Worm (Caenorhabditis elegans) whole organism, young adult: ENCODE data around the gene Y75B8A.34.
A peak's percentile ranks its signal among the peaks of the same experiment; 100 is the strongest.

Experiments used
- B0336.3 ChIP-seq: fragments of 200-800 bp; sonication (Bioruptor generic); IDR thresholded peaks from 2 replicates; pipeline ENCODE4 v1.3.6; 2022; ENCODE audit warnings: missing genetic modification characterization, missing compliant biosample characterization
- C06A6.2 ChIP-seq: fragments of 200-800 bp; sonication (Bioruptor generic); conservative IDR thresholded peaks from 2 replicates; pipeline ENCODE4 v1.3.6; 2022; ENCODE audit warnings: missing genetic modification characterization, missing compliant biosample characterization
- F37B4.10 ChIP-seq: fragments of 200-800 bp; sonication (Bioruptor generic); IDR thresholded peaks from 2 replicates; pipeline ENCODE4 v1.3.6; 2022; ENCODE audit warnings: missing genetic modification characterization, missing compliant biosample characterization
- F52B5.7 ChIP-seq: sonication (generic microtip); optimal IDR thresholded peaks from 2 replicates; lab custom pipeline; 2016; ENCODE audit warnings: mild to moderate bottlenecking, missing genetic modification characterization, missing compliant biosample characterization
- F55B11.4 ChIP-seq: sonication (generic microtip); optimal IDR thresholded peaks from 2 replicates; lab custom pipeline; 2016; ENCODE audit warnings: missing compliant biosample characterization, missing genetic modification characterization, borderline replicate concordance; ENCODE audit not compliant: insufficient read depth
- T07F8.4 ChIP-seq: sonication (generic microtip); optimal IDR thresholded peaks from 2 replicates; lab custom pipeline; 2016; ENCODE audit warnings: mild to moderate bottlenecking, missing genetic modification characterization, moderate library complexity, missing compliant biosample characterization
- Y53G8AR.9 ChIP-seq: fragments of 200-800 bp; sonication (Bioruptor generic); conservative IDR thresholded peaks from 2 replicates; pipeline ENCODE4 v1.3.6; 2022; ENCODE audit warnings: missing genetic modification reagents, missing genetic modification characterization, missing compliant biosample characterization
- atf-7 ChIP-seq: sonication (generic microtip); optimal IDR thresholded peaks from 2 replicates; lab custom pipeline; 2017; ENCODE audit warnings: mild to moderate bottlenecking, missing genetic modification characterization, missing compliant biosample characterization
- cebp-1 ChIP-seq, 2 experiments: fragments of 200-800 bp in 1 of 2; sonication (Bioruptor generic) in 1 of 2; sonication (generic microtip) in 1 of 2; IDR thresholded peaks in 1 of 2; optimal IDR thresholded peaks in 1 of 2; 2 replicates each; pipeline versions ENCODE4 v1.3.6 to Lab custom; 2017 to 2022; ENCODE audit warnings: missing compliant biosample characterization in 2 of 2, missing genetic modification characterization in 2 of 2, mild to moderate bottlenecking in 1 of 2, missing genetic modification reagents in 1 of 2, moderate library complexity in 1 of 2
- ceh-40 ChIP-seq: fragments of 200-800 bp; sonication (Bioruptor generic); IDR thresholded peaks from 2 replicates; pipeline ENCODE4 v1.3.6; 2022; ENCODE audit warnings: missing genetic modification characterization, missing compliant biosample characterization
- die-1 ChIP-seq: sonication (generic microtip); optimal IDR thresholded peaks from 2 replicates; lab custom pipeline; 2016; ENCODE audit warnings: missing genotype, mild to moderate bottlenecking, missing genetic modification characterization, missing compliant biosample characterization
- dox-1 ChIP-seq: fragments of 200-800 bp; sonication (Bioruptor generic); IDR thresholded peaks from 2 replicates; pipeline ENCODE4 v1.3.6; 2022; ENCODE audit warnings: missing genetic modification reagents, missing genetic modification characterization, missing compliant biosample characterization
- dpff-1 ChIP-seq: sonication (generic microtip); optimal IDR thresholded peaks from 2 replicates; lab custom pipeline; 2017; ENCODE audit warnings: mild to moderate bottlenecking, missing genetic modification characterization, missing compliant biosample characterization
- dpl-1 ChIP-seq: fragments of 150-350 bp; optimal IDR thresholded peaks from 2 replicates; lab custom pipeline; 2014; ENCODE audit warnings: missing biosample characterization, missing genetic modification reagents, missing genetic modification characterization
- egl-18 ChIP-seq: fragments of 200-800 bp; sonication (Bioruptor generic); IDR thresholded peaks from 2 replicates; pipeline ENCODE4 v1.3.6; 2022; ENCODE audit warnings: missing genetic modification reagents, missing genetic modification characterization, missing compliant biosample characterization
- egl-44 ChIP-seq: fragments of 200-800 bp; sonication (Bioruptor generic); IDR thresholded peaks from 2 replicates; pipeline ENCODE4 v1.3.6; 2022; ENCODE audit warnings: missing genetic modification reagents, missing genetic modification characterization, missing compliant biosample characterization
- egrh-3 ChIP-seq: fragments of 200-800 bp; sonication (Bioruptor generic); IDR thresholded peaks from 2 replicates; pipeline ENCODE4 v1.3.6; 2022; ENCODE audit warnings: missing genetic modification reagents, missing genetic modification characterization, missing compliant biosample characterization
- fkh-3 ChIP-seq: sonication (generic microtip); optimal IDR thresholded peaks from 2 replicates; lab custom pipeline; 2016; ENCODE audit warnings: mild to moderate bottlenecking, missing genetic modification characterization, missing compliant biosample characterization
- gei-17 ChIP-seq: fragments of 200-800 bp; sonication (Bioruptor generic); optimal IDR thresholded peaks from 2 replicates; lab custom pipeline; 2018; ENCODE audit warnings: mild to moderate bottlenecking, missing genetic modification characterization, missing compliant biosample characterization
- him-1 ChIP-seq: sonication (generic microtip); optimal IDR thresholded peaks from 2 replicates; lab custom pipeline; 2016; ENCODE audit warnings: missing genotype, missing genetic modification reagents, missing genetic modification characterization, missing compliant biosample characterization
- hlh-12 ChIP-seq: sonication (generic microtip); optimal IDR thresholded peaks from 2 replicates; lab custom pipeline; 2016; ENCODE audit warnings: missing genetic modification characterization, missing compliant biosample characterization
- hmg-1.2 ChIP-seq: fragments of 200-800 bp; sonication (Bioruptor generic); IDR thresholded peaks from 2 replicates; pipeline ENCODE4 v1.3.6; 2022; ENCODE audit warnings: missing genetic modification reagents, missing genetic modification characterization, missing compliant biosample characterization
- hmg-20 ChIP-seq: fragments of 200-800 bp; sonication (Bioruptor generic); IDR thresholded peaks from 2 replicates; pipeline ENCODE4 v1.3.6; 2022; ENCODE audit warnings: missing genetic modification reagents, missing genetic modification characterization, missing compliant biosample characterization
- hsf-1 ChIP-seq: fragments of 200-800 bp; sonication (Bioruptor generic); IDR thresholded peaks from 2 replicates; pipeline ENCODE4 v1.3.6; 2022; ENCODE audit warnings: missing genetic modification reagents, missing genetic modification characterization, missing compliant biosample characterization
- lin-35 ChIP-seq, 3 experiments: fragments of 150-350 bp in 2 of 3; sonication (generic microtip) in 1 of 3; optimal IDR thresholded peaks; 2 replicates each; lab custom pipeline; 2014 to 2018; ENCODE audit warnings: missing biosample characterization in 3 of 3, missing genetic modification characterization in 3 of 3, missing genetic modification reagents in 3 of 3
- madf-3 ChIP-seq: fragments of 200-800 bp; sonication (Bioruptor generic); IDR thresholded peaks from 2 replicates; pipeline ENCODE4 v1.3.6; 2022; ENCODE audit warnings: missing genetic modification reagents, missing genetic modification characterization, missing compliant biosample characterization
- madf-6 ChIP-seq: fragments of 200-800 bp; sonication (Bioruptor generic); IDR thresholded peaks from 2 replicates; pipeline ENCODE4 v1.3.6; 2022; ENCODE audit warnings: missing genetic modification reagents, missing genetic modification characterization, missing compliant biosample characterization
- mel-28 ChIP-seq: sonication (generic microtip); optimal IDR thresholded peaks from 2 replicates; lab custom pipeline; 2016; ENCODE audit warnings: borderline replicate concordance, mild to moderate bottlenecking, missing genetic modification characterization, missing compliant biosample characterization
- mxl-1 ChIP-seq: sonication (generic microtip); optimal IDR thresholded peaks from 2 replicates; lab custom pipeline; 2016; ENCODE audit warnings: missing genetic modification characterization, missing compliant biosample characterization
- nfyb-1 ChIP-seq: fragments of 200-800 bp; sonication (Bioruptor generic); IDR thresholded peaks from 2 replicates; pipeline ENCODE4 v1.3.6; 2022; ENCODE audit warnings: missing genetic modification reagents, missing genetic modification characterization, missing compliant biosample characterization
- pbrm-1 ChIP-seq: fragments of 200-800 bp; sonication (Bioruptor generic); IDR thresholded peaks from 2 replicates; pipeline ENCODE4 v1.3.6; 2022; ENCODE audit warnings: missing genetic modification reagents, missing genetic modification characterization, missing compliant biosample characterization
- pha-4 ChIP-seq: fragments of 150-350 bp; sonication (generic microtip); optimal IDR thresholded peaks from 2 replicates; lab custom pipeline; 2014; ENCODE audit warnings: missing biosample characterization, missing genetic modification reagents, missing genetic modification characterization
- repo-1 ChIP-seq: sonication (generic microtip); optimal IDR thresholded peaks from 2 replicates; lab custom pipeline; 2017; ENCODE audit warnings: mild to moderate bottlenecking, missing genetic modification characterization, missing compliant biosample characterization
- snpc-1.1 ChIP-seq: sonication (generic microtip); optimal IDR thresholded peaks from 2 replicates; lab custom pipeline; 2017; ENCODE audit warnings: missing genetic modification characterization, mild to moderate bottlenecking, missing compliant biosample characterization, antibody characterized with exemption, moderate library complexity, missing genotype, missing genetic modification reagents; ENCODE audit not compliant: insufficient read depth
- snpc-1.3 ChIP-seq: sonication (generic microtip); optimal IDR thresholded peaks from 2 replicates; lab custom pipeline; 2017; ENCODE audit warnings: missing genetic modification characterization, mild to moderate bottlenecking, missing compliant biosample characterization, antibody characterized with exemption, moderate library complexity, missing genotype, missing genetic modification reagents; ENCODE audit not compliant: insufficient read depth
- snpc-4 ChIP-seq, 5 experiments: fragments of 150-350 bp in 1 of 5; sonication (generic microtip) in 4 of 5; optimal IDR thresholded peaks; 2 replicates each; lab custom pipeline; 2014 to 2018; ENCODE audit warnings: missing genetic modification characterization in 5 of 5, missing biosample characterization in 3 of 5, antibody characterized with exemption in 2 of 5, mild to moderate bottlenecking in 2 of 5, missing compliant biosample characterization in 2 of 5, missing genotype in 2 of 5, moderate library complexity in 2 of 5, missing genetic modification reagents in 1 of 5
- somi-1 ChIP-seq: fragments of 200-800 bp; sonication (Bioruptor generic); optimal IDR thresholded peaks from 2 replicates; lab custom pipeline; 2018; ENCODE audit warnings: mild to moderate bottlenecking, missing genetic modification characterization, missing compliant biosample characterization
- unc-130 ChIP-seq: sonication (generic microtip); optimal IDR thresholded peaks from 2 replicates; lab custom pipeline; 2016; ENCODE audit warnings: missing genetic modification reagents, missing genetic modification characterization, missing compliant biosample characterization
- unc-62 ChIP-seq: fragments of 150-350 bp; optimal IDR thresholded peaks from 2 replicates; lab custom pipeline; 2014; ENCODE audit warnings: missing biosample characterization, missing genetic modification reagents, missing genetic modification characterization
- ztf-25 ChIP-seq: fragments of 200-800 bp; sonication (Bioruptor generic); IDR thresholded peaks from 2 replicates; pipeline ENCODE4 v1.3.6; 2022; ENCODE audit warnings: missing genetic modification reagents, missing genetic modification characterization, missing compliant biosample characterization
- ztf-3 ChIP-seq: fragments of 200-800 bp; sonication (Bioruptor generic); optimal IDR thresholded peaks from 2 replicates; lab custom pipeline; 2018; ENCODE audit warnings: mild to moderate bottlenecking, missing genetic modification characterization, missing compliant biosample characterization
- ztf-6 ChIP-seq: fragments of 200-800 bp; sonication (Bioruptor generic); IDR thresholded peaks from 2 replicates; pipeline ENCODE4 v1.3.6; 2022; ENCODE audit warnings: missing genetic modification reagents, missing genetic modification characterization, missing compliant biosample characterization

Gene Y75B8A.34

ce11 chrIII:12370011-12370506, 10.7 kb downstream of the Y75B8A.34 start, which contains the start of gene rpt-6 (continued):
- TF ChIP-seq nfyb-1 (0 out of 2 replicates have a peak, but pooled peaks have one; percentile 9), pbrm-1 (GFP tag; lab: Robert Waterston, UW) (0 out of 2 replicates have a peak, but pooled peaks have one; percentile 39), unc-62 (GFP tag; lab: Kevin White, UChicago) (no peak), atf-7 (tag; lab: Kevin White, UChicago) (no peak), dpl-1 (GFP tag; lab: Kevin White, UChicago) (no peak), lin-35 (GFP tag; optimal IDR thresholded peaks at IDR 0.05; lab: Kevin White, UChicago) (peak in 1 of 3 experiments; percentile 45), snpc-1.3 (tag; lab: Kevin White, UChicago) (peak; percentile 57), snpc-4 (GFP tag; optimal IDR thresholded peaks at IDR 0.05; lab: Kevin White, UChicago) (peak; percentile 5), snpc-4 (tag; optimal IDR thresholded peaks at IDR 0.05; lab: Kevin White, UChicago) (no peak), dpff-1 (tag; lab: Kevin White, UChicago) (no peak), repo-1 (tag; lab: Kevin White, UChicago) (no peak)
- TF ChIP-seq, all 124 proteins: peak for 17

- TF ChIP-seq somi-1 (GFP tag; lab: Kevin White, UChicago) (no peak), F52B5.7 (tag; lab: Kevin White, UChicago) (peak; percentile 31), egl-44 (GFP tag; lab: Robert Waterston, UW) (no peak), snpc-1.1 (no peak), T07F8.4 (tag; lab: Kevin White, UChicago) (no peak), egrh-3 (GFP tag; lab: Robert Waterston, UW) (0 out of 2 replicates have a peak, but pooled peaks have one; percentile 8), hlh-12 (no peak), hmg-1.2 (GFP tag; lab: Robert Waterston, UW) (no peak), dox-1 (GFP tag; lab: Robert Waterston, UW) (no peak), dpl-1 (GFP tag; lab: Kevin White, UChicago) (peak; percentile 1), ztf-25 (GFP tag; lab: Robert Waterston, UW) (0 out of 2 replicates have a peak, but pooled peaks have one; percentile 13), ztf-3 (GFP tag; lab: Kevin White, UChicago) (no peak), F37B4.10 (GFP tag; lab: Robert Waterston, UW) (0 out of 2 replicates have a peak, but pooled peaks have one; percentile 23), pha-4 (no peak), F55B11.4 (tag; lab: Kevin White, UChicago) (no peak), pbrm-1 (GFP tag; lab: Robert Waterston, UW) (peak; percentile 15; the same call in 1 of the 2 replicates), egl-18 (no peak), gei-17 (GFP tag; lab: Kevin White, UChicago) (no peak), mxl-1 (no peak), die-1 (tag; lab: Kevin White, UChicago) (peak; percentile 3), B0336.3 (GFP tag; lab: Robert Waterston, UW) (peak; percentile 53; the same call in 1 of the 2 replicates), him-1 (tag; lab: Kevin White, UChicago) (peak; percentile 48), unc-130 (GFP tag; lab: Kevin White, UChicago) (no peak), cebp-1 (GFP tag; IDR thresholded peaks at IDR 0.05; lab: Robert Waterston, UW) (no peak), cebp-1 (tag; optimal IDR thresholded peaks at IDR 0.05; lab: Kevin White, UChicago) (peak; percentile 20), C06A6.2 (GFP tag; lab: Robert Waterston, UW) (no peak), ceh-40 (no peak), hsf-1 (GFP tag; lab: Robert Waterston, UW) (peak; percentile 65), mel-28 (tag; lab: Kevin White, UChicago) (no peak), madf-3 (GFP tag; lab: Robert Waterston, UW) (peak; percentile 76), fkh-3 (tag; lab: Kevin White, UChicago) (peak; percentile 65), Y53G8AR.9 (GFP tag; lab: Robert Waterston, UW) (peak; percentile 43; the same call in 1 of the 2 replicates), madf-6 (GFP tag; lab: Robert Waterston, UW) (peak; percentile 43; the same call in 1 of the 2 replicates), ztf-6 (GFP tag; lab: Robert Waterston, UW) (no peak), hmg-20 (GFP tag; lab: Robert Waterston, UW) (no peak)
Observed at ce11 chrIII:12372080-12373065, 13.0 kb downstream of the Y75B8A.34 start.
